Worm (Caenorhabditis elegans): ENCODE measurements around the gene srv-32.

DNA sequence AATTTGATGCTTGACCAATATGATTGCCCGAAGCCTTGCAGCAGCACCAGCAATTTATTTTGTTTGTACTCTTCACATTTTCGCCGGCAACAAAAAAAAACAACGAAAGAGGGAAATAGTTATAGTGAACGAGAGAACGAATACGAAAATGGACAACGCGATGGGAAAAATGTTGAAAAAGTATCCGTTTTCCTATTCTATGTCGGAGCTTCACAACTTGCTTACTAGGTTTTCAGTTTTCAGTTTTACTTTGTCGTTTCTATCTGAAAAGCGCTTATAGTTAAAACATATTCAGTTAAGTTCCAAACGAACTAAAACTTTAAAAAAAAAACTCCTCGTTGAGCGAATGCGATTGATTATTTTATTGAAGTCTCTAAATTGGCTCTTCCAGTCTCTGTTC is 46.2 kb upstream of the srv-32 start:
- TF ChIP-seq sea-1 (GFP tag; conservative IDR thresholded peaks at IDR 0.05), result no peak
- no peak for TF ChIP-seq F13C5.2 (tag; optimal IDR thresholded peaks at IDR 0.05)
- TF ChIP-seq flt-1 (GFP tag; IDR thresholded peaks at IDR 0.05), result no peak
- TF ChIP-seq hmbx-1 (tag; optimal IDR thresholded peaks at IDR 0.05), result no peak
- no peak for TF ChIP-seq hmg-4 (GFP tag; optimal IDR thresholded peaks at IDR 0.05)
- no peak for TF ChIP-seq pes-1 (GFP tag; IDR thresholded peaks at IDR 0.05)
- TF ChIP-seq tra-4 (tag; optimal IDR thresholded peaks at IDR 0.05), result no peak
- TF ChIP-seq ama-1 (optimal IDR thresholded peaks at IDR 0.05), result no peak
- no peak for TF ChIP-seq ceh-36 (tag; optimal IDR thresholded peaks at IDR 0.05)
- TF ChIP-seq aly-1 (tag; optimal IDR thresholded peaks at IDR 0.05), result no peak

Data from whole organism, early embryonic.